Worm (Caenorhabditis elegans): Measurements from ENCODE around the gene ras-1.

Gene ras-1

DNA sequence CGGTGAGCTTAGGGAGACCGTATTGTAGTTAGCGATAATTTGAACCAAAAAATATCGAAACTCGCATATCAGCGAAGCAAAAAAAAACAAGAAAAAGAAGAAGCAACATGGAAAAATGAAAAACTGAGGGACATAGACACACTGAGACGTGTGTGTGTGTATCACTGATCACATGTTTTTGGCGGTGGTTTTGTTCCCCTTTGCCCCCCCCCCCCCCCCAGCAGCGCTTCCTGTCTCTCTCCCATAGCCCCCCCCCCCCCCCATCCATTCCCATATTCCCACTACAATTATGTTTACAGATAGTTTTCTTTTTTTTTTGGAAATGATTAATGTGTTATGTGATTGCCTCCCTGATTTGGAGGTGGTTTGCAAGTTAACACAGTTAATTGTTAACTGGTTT is 17.2 kb upstream of the ras-1 start:
- no peak for TF ChIP-seq T23F11.4 (GFP tag; optimal IDR thresholded peaks at IDR 0.05)
- TF ChIP-seq tbx-2 (tag; optimal IDR thresholded peaks at IDR 0.05) = no peak
- TF ChIP-seq sdc-2 (tag; optimal IDR thresholded peaks at IDR 0.05) = no peak
- TF ChIP-seq elt-2 (tag; optimal IDR thresholded peaks at IDR 0.05) = no peak
- TF ChIP-seq ceh-45 (GFP tag; IDR thresholded peaks at IDR 0.05) = no peak
- no peak for TF ChIP-seq rnt-1 (tag; optimal IDR thresholded peaks at IDR 0.05)
- TF ChIP-seq ceh-31 (tag; optimal IDR thresholded peaks at IDR 0.05) = no peak

DNA sequence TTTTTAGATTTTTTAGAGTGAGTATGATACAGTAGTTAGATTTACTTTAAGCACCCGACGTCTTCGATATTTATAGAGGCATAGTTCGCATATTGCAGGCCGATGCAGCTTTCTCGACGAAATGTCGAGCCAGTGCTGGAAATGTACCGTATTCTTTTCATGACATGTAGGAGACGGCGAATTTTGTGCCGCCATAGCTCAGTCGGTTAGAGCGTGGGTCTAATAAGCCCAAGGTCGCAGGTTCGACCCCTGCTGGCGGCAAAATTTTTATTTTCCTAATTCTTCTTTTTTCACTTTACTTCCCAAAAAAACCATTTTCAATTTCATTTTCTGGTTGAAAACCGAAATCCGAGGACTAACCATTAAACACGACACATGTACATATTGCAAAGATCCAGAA is 10.2 kb upstream of the ras-1 start:
- TF ChIP-seq fkh-6 (tag; optimal IDR thresholded peaks at IDR 0.05) (no peak), nfya-1 (tag; optimal IDR thresholded peaks at IDR 0.05) (no peak), ceh-9 (tag; optimal IDR thresholded peaks at IDR 0.05) (no peak), elt-4 (tag; optimal IDR thresholded peaks at IDR 0.05) (no peak), che-1 (tag; optimal IDR thresholded peaks at IDR 0.05) (no peak), pros-1 (tag; optimal IDR thresholded peaks at IDR 0.05) (no peak), ceh-2 (tag; optimal IDR thresholded peaks at IDR 0.05) (no peak), ceh-22 (tag; optimal IDR thresholded peaks at IDR 0.05) (no peak), pqm-1 (tag; optimal IDR thresholded peaks at IDR 0.05) (no peak), eyg-1 (tag; optimal IDR thresholded peaks at IDR 0.05) (no peak), pha-4 (tag; optimal IDR thresholded peaks at IDR 0.05) (no peak), ztf-16 (tag; optimal IDR thresholded peaks at IDR 0.05) (no peak), pax-1 (tag; optimal IDR thresholded peaks at IDR 0.05) (no peak), K09A11.1 (tag; optimal IDR thresholded peaks at IDR 0.05; ENCODE audit: insufficient read depth) (no peak), hlh-13 (GFP tag; optimal IDR thresholded peaks at IDR 0.05) (no peak)

DNA sequence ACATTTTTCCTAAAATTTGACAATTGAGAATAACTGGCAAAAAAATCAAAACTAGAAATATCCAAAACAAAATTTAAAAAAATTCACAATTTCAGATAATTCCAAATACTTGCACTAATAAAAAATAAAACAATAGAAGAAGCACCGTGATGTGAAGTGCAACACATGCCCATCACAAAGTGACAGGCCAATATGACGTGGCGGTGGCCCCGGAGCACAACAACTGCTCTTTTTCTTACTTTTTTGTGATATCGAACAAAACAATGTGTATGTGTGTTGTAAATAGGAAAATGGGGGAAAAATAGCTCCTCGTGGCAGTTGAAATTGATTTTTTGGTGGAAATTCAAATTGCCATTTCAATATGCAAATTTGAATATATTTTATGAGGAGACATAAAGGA is 1.8 kb upstream of the ras-1 start:
- TF ChIP-seq ref-2 (tag; optimal IDR thresholded peaks at IDR 0.05) = no peak
- TF ChIP-seq unc-55 (GFP tag; optimal IDR thresholded peaks at IDR 0.05) = peak; percentile 96
- TF ChIP-seq dve-1 (tag; optimal IDR thresholded peaks at IDR 0.05) = no peak
- no peak for TF ChIP-seq ceh-31 (tag; optimal IDR thresholded peaks at IDR 0.05)

DNA sequence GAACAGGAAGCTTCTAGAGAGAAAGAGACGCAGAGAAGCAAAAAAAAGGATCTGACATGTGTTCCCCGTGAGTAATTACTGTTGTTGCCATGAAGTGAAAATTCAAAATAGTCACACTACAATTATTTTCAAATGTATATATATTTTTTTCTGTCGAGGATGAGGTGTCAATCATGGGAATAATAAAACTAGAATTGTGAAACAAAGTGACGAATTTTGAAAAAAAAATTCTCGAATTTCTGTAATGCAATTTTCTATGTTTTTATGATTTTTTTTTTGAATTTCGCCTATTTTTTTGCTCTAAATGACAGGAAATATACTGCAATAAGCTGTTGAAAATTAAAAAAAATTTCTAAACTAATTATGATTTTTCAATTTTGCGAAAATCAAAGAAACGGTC is 1.1 kb upstream of the ras-1 start:
- no peak for TF ChIP-seq elt-4 (tag; optimal IDR thresholded peaks at IDR 0.05)
- TF ChIP-seq lim-6 (tag; optimal IDR thresholded peaks at IDR 0.05) = no peak
- TF ChIP-seq ceh-22 (tag; optimal IDR thresholded peaks at IDR 0.05) = no peak
- TF ChIP-seq ceh-6 (GFP tag; optimal IDR thresholded peaks at IDR 0.05) = no peak
- TF ChIP-seq nhr-11 (tag; optimal IDR thresholded peaks at IDR 0.05) = no peak
- TF ChIP-seq ztf-16 (tag; optimal IDR thresholded peaks at IDR 0.05) = no peak
- TF ChIP-seq pag-3 (tag; optimal IDR thresholded peaks at IDR 0.05; ENCODE audit: borderline replicate concordance) = no peak
- no peak for TF ChIP-seq sox-2 (GFP tag; IDR thresholded peaks at IDR 0.05)
- no peak for TF ChIP-seq ceh-45 (GFP tag; IDR thresholded peaks at IDR 0.05)
- TF ChIP-seq lin-11 (tag; optimal IDR thresholded peaks at IDR 0.05) = no peak

DNA sequence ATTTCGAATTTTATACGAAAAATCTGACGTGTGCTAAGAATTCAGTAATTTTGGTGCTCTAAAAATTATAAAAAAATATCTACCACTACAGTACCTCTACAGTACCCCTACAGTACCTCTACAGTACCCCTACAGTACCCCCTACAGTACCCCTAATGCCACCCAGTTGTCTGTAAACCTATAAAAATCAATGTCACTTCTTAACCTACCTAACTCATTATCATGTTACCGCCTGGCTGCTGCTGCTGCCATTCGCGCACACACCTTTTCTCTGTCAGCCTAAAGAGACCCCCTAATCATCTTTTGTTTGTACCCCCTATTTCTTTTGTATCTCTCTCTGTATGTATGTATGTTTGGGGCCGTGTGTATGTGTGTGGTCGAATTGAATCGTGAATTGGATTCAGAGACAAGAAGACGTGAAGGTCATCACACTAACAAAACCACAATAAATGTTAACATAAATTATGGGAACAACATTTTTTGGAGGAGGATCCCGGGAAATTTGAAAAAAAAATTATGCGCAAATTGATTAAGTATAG is 1.2 kb downstream of the ras-1 start:
- TF ChIP-seq sox-2 (GFP tag; IDR thresholded peaks at IDR 0.05) (no peak), ceh-45 (GFP tag; IDR thresholded peaks at IDR 0.05) (0 out of 2 replicates have a peak, but pooled peaks have one; percentile 12), elt-2 (tag; optimal IDR thresholded peaks at IDR 0.05) (peak; percentile 1), nfya-1 (tag; optimal IDR thresholded peaks at IDR 0.05) (peak; percentile 17)

DNA sequence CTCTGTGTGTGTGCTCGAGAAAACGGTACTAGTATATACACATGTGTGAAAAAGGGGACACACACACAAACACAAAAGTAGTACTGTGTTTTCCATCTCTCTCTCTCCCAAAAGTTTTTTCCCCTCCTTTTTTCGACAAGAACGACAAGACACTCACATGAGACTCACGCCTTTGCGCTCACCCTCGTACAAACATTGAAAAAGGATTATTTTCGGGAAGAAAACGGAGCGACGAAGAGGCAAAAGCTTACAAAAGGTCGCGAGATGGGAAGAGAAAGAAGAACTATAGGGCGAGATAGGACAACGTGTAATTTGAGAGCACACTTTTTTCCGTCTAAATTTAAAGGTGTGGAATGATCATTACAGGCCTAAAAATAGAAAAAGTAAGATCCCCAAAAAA is 2.2 kb downstream of the ras-1 start:
- TF ChIP-seq pqm-1 (tag; optimal IDR thresholded peaks at IDR 0.05) (no peak), nhr-11 (tag; optimal IDR thresholded peaks at IDR 0.05) (no peak), ceh-22 (tag; optimal IDR thresholded peaks at IDR 0.05) (no peak), unc-55 (GFP tag; optimal IDR thresholded peaks at IDR 0.05) (no peak), ceh-31 (tag; optimal IDR thresholded peaks at IDR 0.05) (no peak), nfya-1 (tag; optimal IDR thresholded peaks at IDR 0.05) (no peak), mec-3 (tag; optimal IDR thresholded peaks at IDR 0.05; ENCODE audit: borderline replicate concordance) (no peak), madf-2 (tag; optimal IDR thresholded peaks at IDR 0.05) (no peak), unc-86 (tag; optimal IDR thresholded peaks at IDR 0.05) (no peak), npax-4 (tag; optimal IDR thresholded peaks at IDR 0.05) (no peak), gmeb-2 (tag; optimal IDR thresholded peaks at IDR 0.05) (no peak), F13H6.1 (tag; optimal IDR thresholded peaks at IDR 0.05) (no peak), sdc-2 (tag; optimal IDR thresholded peaks at IDR 0.05) (no peak), ceh-48 (tag; optimal IDR thresholded peaks at IDR 0.05) (no peak), pha-2 (tag; optimal IDR thresholded peaks at IDR 0.05) (no peak), rnt-1 (tag; optimal IDR thresholded peaks at IDR 0.05) (no peak)
